Worm (Caenorhabditis elegans) whole organism, L1 larva: ENCODE measurements around the gene F26D11.13.

Source experiments
- efl-1 ChIP-seq, 4 experiments: fragments of 150-350 bp; optimal IDR thresholded peaks in 3 of 4; peaks in 1 of 4; 1 replicate in 1 of 4; 2 replicates in 3 of 4; lab custom pipeline; 2014; ENCODE audit warnings: missing biosample characterization in 2 of 4, missing genetic modification characterization in 2 of 4, missing genetic modification reagents in 2 of 4
- efl-3 ChIP-seq: fragments of 200-800 bp; sonication (Bioruptor generic); optimal IDR thresholded peaks from 2 replicates; lab custom pipeline; 2018; ENCODE audit warnings: mild to moderate bottlenecking, missing genetic modification characterization, missing compliant biosample characterization
- fkh-8 ChIP-seq: sonication (generic microtip); optimal IDR thresholded peaks from 2 replicates; lab custom pipeline; 2016; ENCODE audit warnings: mild to moderate bottlenecking, missing genetic modification characterization, missing compliant biosample characterization
- irx-1 ChIP-seq: sonication (generic microtip); optimal IDR thresholded peaks from 2 replicates; lab custom pipeline; 2016; ENCODE audit warnings: missing genetic modification characterization, missing compliant biosample characterization
- lin-13 ChIP-seq: fragments of 150-350 bp; optimal IDR thresholded peaks from 2 replicates; lab custom pipeline; 2014; ENCODE audit warnings: missing biosample characterization, missing genetic modification reagents, missing genetic modification characterization
- lsy-2 ChIP-seq, 2 experiments: fragments of 150-350 bp; optimal IDR thresholded peaks; 2 replicates each; lab custom pipeline; 2014; ENCODE audit warnings: missing biosample characterization in 2 of 2, missing genetic modification characterization in 2 of 2
- mdl-1 ChIP-seq, 2 experiments: fragments of 150-350 bp; optimal IDR thresholded peaks; 2 replicates each; lab custom pipeline; 2014 to 2017; ENCODE audit warnings: missing biosample characterization in 2 of 2, missing genetic modification characterization in 2 of 2, inconsistent platforms in 1 of 2
- nhr-12 ChIP-seq: sonication (generic microtip); optimal IDR thresholded peaks from 2 replicates; lab custom pipeline; 2017; ENCODE audit warnings: missing biosample characterization, missing genetic modification characterization
- nhr-77 ChIP-seq: fragments of 150-350 bp; optimal IDR thresholded peaks from 2 replicates; lab custom pipeline; 2014; ENCODE audit warnings: missing biosample characterization, missing genetic modification characterization
- pqm-1 ChIP-seq: sonication (generic microtip); optimal IDR thresholded peaks from 3 replicates; lab custom pipeline; 2017; ENCODE audit warnings: missing biosample characterization, missing genetic modification characterization
- skn-1 ChIP-seq: fragments of 150-350 bp; optimal IDR thresholded peaks from 2 replicates; lab custom pipeline; 2014; ENCODE audit warnings: missing biosample characterization, missing genetic modification characterization
- unc-86 ChIP-seq: sonication (generic microtip); optimal IDR thresholded peaks from 2 replicates; lab custom pipeline; 2016; ENCODE audit warnings: missing genetic modification characterization, missing compliant biosample characterization

DNA sequence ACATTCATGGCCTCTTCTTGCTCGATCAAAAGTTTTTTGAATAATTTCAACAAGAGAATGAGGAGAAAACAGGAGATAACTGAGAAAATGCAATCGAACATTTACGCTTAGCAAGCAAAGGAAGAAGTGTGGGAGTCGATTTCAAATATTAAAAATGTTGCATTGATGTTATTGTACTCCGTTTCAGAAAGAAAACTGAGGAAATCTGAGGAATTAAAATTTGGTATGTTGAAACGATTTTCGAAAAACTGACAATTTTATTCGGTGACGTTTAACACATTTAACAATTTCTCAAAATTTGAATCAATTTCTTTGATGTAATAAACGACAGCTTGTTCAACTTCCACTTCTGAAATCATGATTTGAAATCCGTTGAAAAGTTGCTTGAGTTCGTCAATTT is at the start of gene F26D11.13:
- TF ChIP-seq unc-86 (no peak), nhr-12 (tag; lab: Kevin White, UChicago) (no peak), lin-13 (GFP tag; lab: Kevin White, UChicago) (no peak), fkh-8 (tag; lab: Kevin White, UChicago) (no peak), skn-1 (tag; lab: Kevin White, UChicago) (no peak), irx-1 (no peak), mdl-1 (tag; optimal IDR thresholded peaks at IDR 0.05; lab: Kevin White, UChicago) (no peak), pqm-1 (tag; lab: Kevin White, UChicago) (no peak), nhr-77 (tag; lab: Kevin White, UChicago) (no peak), efl-3 (GFP tag; lab: Kevin White, UChicago) (no peak), efl-1 (optimal IDR thresholded peaks at IDR 0.05; lab: Kevin White, UChicago) (no peak), efl-1 (GFP tag; optimal IDR thresholded peaks at IDR 0.05 in 1 of 2; lab: Kevin White, UChicago) (no peak), lsy-2 (tag; optimal IDR thresholded peaks at IDR 0.05; lab: Kevin White, UChicago) (no peak)
